Fruit fly (Drosophila melanogaster): ENCODE data around the gene para.

para gene

dm6 chrX:16553542-16554182 lies 20.8 kb upstream of the para start, which contains the start of gene Arp2 (continued):
- TF ChIP-seq CG17359 (tag; optimal IDR thresholded peaks at IDR 0.05) (no peak), pb (GFP tag; optimal IDR thresholded peaks at IDR 0.05) (no peak), CrebB (tag; optimal IDR thresholded peaks at IDR 0.05) (no peak), Trl (optimal IDR thresholded peaks at IDR 0.05) (peak; percentile 55 to 70), Trl (GFP tag; optimal IDR thresholded peaks at IDR 0.05) (no peak), CG34376 (GFP tag; optimal IDR thresholded peaks at IDR 0.05) (no peak), CG30431 (GFP tag; optimal IDR thresholded peaks at IDR 0.05) (no peak), hbn (GFP tag; IDR thresholded peaks at IDR 0.05; ENCODE audit: partially characterized antibody) (peak; percentile 67), Dref (GFP tag; IDR thresholded peaks at IDR 0.05) (peak; percentile 36; the same call in 1 of the 2 replicates), Dll (GFP tag; IDR thresholded peaks at IDR 0.05; ENCODE audit: partially characterized antibody) (peak; percentile 72; the same call in 3 of the 4 replicates), stwl (tag; optimal IDR thresholded peaks at IDR 0.05) (peak; percentile 15), Bgb (GFP tag; IDR thresholded peaks at IDR 0.05; ENCODE audit: partially characterized antibody) (peak; percentile 64; the same call in 1 of the 2 replicates), pzg (GFP tag; optimal IDR thresholded peaks at IDR 0.05) (peak; percentile 41), vnd (GFP tag; IDR thresholded peaks at IDR 0.05; ENCODE audit: partially characterized antibody) (peak; percentile 54; the same call in 1 of the 3 replicates), bsh (GFP tag; optimal IDR thresholded peaks at IDR 0.05) (no peak), CG7556 (GFP tag; optimal IDR thresholded peaks at IDR 0.05) (no peak), dysf (GFP tag; IDR thresholded peaks at IDR 0.05) (no peak), CG16813 (GFP tag; IDR thresholded peaks at IDR 0.05; ENCODE audit: partially characterized antibody) (peak; percentile 64; the same call in 2 of the 3 replicates), gfzf (GFP tag; optimal IDR thresholded peaks at IDR 0.05) (peak; percentile 65), CG13296 (GFP tag; optimal IDR thresholded peaks at IDR 0.05) (no peak), knrl (GFP tag; IDR thresholded peaks at IDR 0.05; ENCODE audit: partially characterized antibody) (peak; percentile 75), CG13287 (GFP tag; IDR thresholded peaks at IDR 0.05; ENCODE audit: partially characterized antibody) (peak; percentile 68), ato (GFP tag; IDR thresholded peaks at IDR 0.05; ENCODE audit: partially characterized antibody) (0 out of 2 replicates have a peak, but pooled peaks have one; percentile 38), sna (GFP tag; IDR thresholded peaks at IDR 0.05; ENCODE audit: partially characterized antibody) (peak; percentile 55; the same call in 1 of the 2 replicates), org-1 (GFP tag; optimal IDR thresholded peaks at IDR 0.05) (no peak)

dm6 chrX:16552968-16553417 lies 20.1 kb upstream of the para start:
- TF ChIP-seq Med (GFP tag): peak; percentile 11
- TF ChIP-seq Atf3 (GFP tag; optimal IDR thresholded peaks at IDR 0.05): no peak
- TF ChIP-seq Eip74EF (GFP tag; optimal IDR thresholded peaks at IDR 0.05): peak in 1 of 2 experiments; percentile 97
- peak; percentile 90; the same call in 2 of the 4 replicates for TF ChIP-seq chinmo (GFP tag; IDR thresholded peaks at IDR 0.05; ENCODE audit: partially characterized antibody)
- peak; percentile 93 for TF ChIP-seq pros (GFP tag; optimal IDR thresholded peaks at IDR 0.05)
- TF ChIP-seq eve (GFP tag; optimal IDR thresholded peaks at IDR 0.05): no peak
- 0 out of 3 replicates have a peak, but pooled peaks have one; percentile 7 for TF ChIP-seq z (GFP tag; IDR thresholded peaks at IDR 0.05)
- peak; percentile 77 for TF ChIP-seq cg (GFP tag; optimal IDR thresholded peaks at IDR 0.05)
- peak; percentile 99 for TF ChIP-seq CG31365 (tag; optimal IDR thresholded peaks at IDR 0.05)
- peak; percentile 84 for TF ChIP-seq CG8478 (optimal IDR thresholded peaks at IDR 0.05)
- no peak for TF ChIP-seq CG8089 (GFP tag; optimal IDR thresholded peaks at IDR 0.05)
- TF ChIP-seq cwo (GFP tag; optimal IDR thresholded peaks at IDR 0.05): no peak
- TF ChIP-seq knrl (GFP tag; IDR thresholded peaks at IDR 0.05; ENCODE audit: partially characterized antibody): peak; percentile 53; the same call in 2 of the 3 replicates
- TF ChIP-seq da (GFP tag; optimal IDR thresholded peaks at IDR 0.05): no peak
- TF ChIP-seq HmgD (GFP tag; optimal IDR thresholded peaks at IDR 0.05): peak; percentile 46
- peak; percentile 70 for TF ChIP-seq CG8290 (GFP tag; optimal IDR thresholded peaks at IDR 0.05)
- TF ChIP-seq CG8290 (tag; optimal IDR thresholded peaks at IDR 0.05): peak; percentile 18 to 88
- peak in 1 of 2 experiments; percentile 86 for TF ChIP-seq Dfd (GFP tag; optimal IDR thresholded peaks at IDR 0.05)
- peak; percentile 36; the same call in 2 of the 3 replicates for TF ChIP-seq ci (GFP tag; IDR thresholded peaks at IDR 0.05)
- TF ChIP-seq stwl (tag; optimal IDR thresholded peaks at IDR 0.05): peak; percentile 48
- TF ChIP-seq prd (optimal IDR thresholded peaks at IDR 0.05): no peak
- TF ChIP-seq prd (GFP tag; IDR thresholded peaks at IDR 0.05): no peak
- peak; percentile 97 for TF ChIP-seq CG17385 (GFP tag; optimal IDR thresholded peaks at IDR 0.05)
- peak; percentile 88 for TF ChIP-seq kay (GFP tag; optimal IDR thresholded peaks at IDR 0.05)
- TF ChIP-seq chn (GFP tag; optimal IDR thresholded peaks at IDR 0.05): peak; percentile 31

All from whole organism, embryonic.